Worm (Caenorhabditis elegans): ENCODE data around the gene lgc-9.

The lgc-9 gene

ce11 chrIV:3415383-3415782, at the start of gene lgc-9:
Gene lgc-9, plus strand, starts transcription at chrIV:3415683.
- TF ChIP-seq nfya-1 (tag; optimal IDR thresholded peaks at IDR 0.05) (no peak), npax-4 (tag; optimal IDR thresholded peaks at IDR 0.05) (no peak), sox-4 (tag; optimal IDR thresholded peaks at IDR 0.05) (no peak), elt-2 (tag; optimal IDR thresholded peaks at IDR 0.05) (no peak), nhr-11 (tag; optimal IDR thresholded peaks at IDR 0.05) (no peak), K09A11.1 (tag; optimal IDR thresholded peaks at IDR 0.05; ENCODE audit: insufficient read depth) (no peak), ceh-24 (tag; optimal IDR thresholded peaks at IDR 0.05) (no peak), madf-2 (tag; optimal IDR thresholded peaks at IDR 0.05) (no peak), ama-1 (optimal IDR thresholded peaks at IDR 0.05) (no peak)

DNA sequence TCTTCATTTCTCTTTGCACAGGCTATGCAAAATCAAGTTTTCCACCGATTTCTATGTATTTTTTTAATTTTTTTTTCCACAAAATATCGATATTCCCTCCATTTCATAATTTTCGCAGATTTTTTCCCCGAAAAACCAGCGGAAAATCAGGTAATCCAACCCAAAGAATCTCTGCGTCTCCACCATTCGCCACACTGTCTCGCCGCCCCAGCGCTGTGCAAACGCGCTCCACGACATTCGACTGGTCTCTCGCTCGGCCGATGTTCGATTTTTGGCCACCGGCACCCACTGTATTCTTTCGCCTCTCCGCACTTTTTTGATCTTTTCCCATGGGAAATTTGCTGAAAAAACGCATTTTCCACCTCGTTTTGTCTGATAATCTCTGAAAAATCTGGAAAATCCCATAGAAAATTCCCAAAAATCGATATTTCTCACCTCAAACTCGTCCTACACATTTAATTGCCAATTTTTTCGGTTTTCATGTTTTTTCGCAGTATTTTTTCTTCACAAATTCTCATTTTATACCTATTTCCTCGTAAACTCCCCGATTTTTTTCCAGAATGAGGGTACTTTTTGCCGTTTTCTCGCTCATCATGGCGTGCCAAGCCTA, 46.7 kb upstream of the lgc-9 start, which contains the start of gene vha-19:
Gene vha-19 (plus strand): TSS at position 560 of the 610 bp plus-strand sequence.
- TF ChIP-seq ceh-34 (tag; optimal IDR thresholded peaks at IDR 0.05) (peak; percentile 51), ceh-48 (tag; optimal IDR thresholded peaks at IDR 0.05) (peak; percentile 23), ets-4 (tag; optimal IDR thresholded peaks at IDR 0.05) (peak; percentile 14), ceh-2 (tag; optimal IDR thresholded peaks at IDR 0.05) (no peak), ttx-3 (tag; optimal IDR thresholded peaks at IDR 0.05) (no peak), pax-1 (tag; optimal IDR thresholded peaks at IDR 0.05) (no peak), hlh-30 (tag; optimal IDR thresholded peaks at IDR 0.05; ENCODE audit: insufficient read depth) (no peak)

DNA sequence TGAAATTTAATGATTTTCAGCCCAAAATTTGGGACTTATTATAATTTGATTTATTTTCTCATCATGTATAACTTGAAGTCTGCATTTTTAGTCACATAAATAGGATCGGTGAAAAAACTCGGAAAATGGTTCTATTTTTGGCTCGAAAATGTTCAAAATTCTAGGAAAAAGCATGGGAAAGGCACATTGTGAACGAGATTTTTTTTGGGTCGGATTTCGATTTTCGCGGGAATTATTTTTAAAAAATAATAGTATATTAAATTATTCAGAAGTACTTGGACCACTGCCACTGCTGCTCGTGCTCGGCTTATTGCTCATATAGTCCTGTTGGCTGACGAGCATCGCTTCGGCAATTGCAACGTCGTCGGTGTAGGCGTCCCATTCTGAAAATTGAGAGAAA, 42.1 kb upstream of the lgc-9 start:
- TF ChIP-seq pros-1 (tag; optimal IDR thresholded peaks at IDR 0.05) = no peak
- TF ChIP-seq zip-5 (tag; optimal IDR thresholded peaks at IDR 0.05) = no peak
- no peak for TF ChIP-seq fax-1 (tag; optimal IDR thresholded peaks at IDR 0.05)
- no peak for TF ChIP-seq ceh-14 (tag; optimal IDR thresholded peaks at IDR 0.05)
- TF ChIP-seq hlh-30 (tag; optimal IDR thresholded peaks at IDR 0.05; ENCODE audit: insufficient read depth) = no peak
- TF ChIP-seq ttx-3 (tag; optimal IDR thresholded peaks at IDR 0.05) = no peak
- TF ChIP-seq hlh-6 (tag; optimal IDR thresholded peaks at IDR 0.05) = no peak
- no peak for TF ChIP-seq ceh-34 (tag; optimal IDR thresholded peaks at IDR 0.05)
- no peak for TF ChIP-seq ref-2 (tag; optimal IDR thresholded peaks at IDR 0.05)
- TF ChIP-seq ceh-48 (tag; optimal IDR thresholded peaks at IDR 0.05) = no peak
- no peak for TF ChIP-seq ama-1 (optimal IDR thresholded peaks at IDR 0.05)
- no peak for TF ChIP-seq ceh-9 (tag; optimal IDR thresholded peaks at IDR 0.05)
- no peak for TF ChIP-seq hlh-8 (tag; optimal IDR thresholded peaks at IDR 0.05)
- TF ChIP-seq pha-4 (tag; optimal IDR thresholded peaks at IDR 0.05) = no peak
- TF ChIP-seq ets-4 (tag; optimal IDR thresholded peaks at IDR 0.05) = no peak
- no peak for TF ChIP-seq sdc-2 (tag; optimal IDR thresholded peaks at IDR 0.05)
- TF ChIP-seq C38D4.7 (GFP tag; optimal IDR thresholded peaks at IDR 0.05) = no peak

ce11 chrIV:3378080-3378804, 37.2 kb upstream of the lgc-9 start, which contains the start of gene otub-4:
Gene otub-4, minus strand, starts transcription at chrIV:3378130.
- TF ChIP-seq Y22D7AL.16 (tag; optimal IDR thresholded peaks at IDR 0.05) = no peak

ce11 chrIV:3382338-3382907, 33.1 kb upstream of the lgc-9 start, which contains the start of gene B0546.3:
Gene B0546.3, minus strand, starts transcription at chrIV:3382841.
- TF ChIP-seq ceh-24 (tag; optimal IDR thresholded peaks at IDR 0.05) (no peak), ceh-45 (GFP tag; IDR thresholded peaks at IDR 0.05) (no peak), tbx-7 (tag; optimal IDR thresholded peaks at IDR 0.05) (no peak), ceh-6 (GFP tag; optimal IDR thresholded peaks at IDR 0.05) (no peak), pag-3 (tag; optimal IDR thresholded peaks at IDR 0.05; ENCODE audit: borderline replicate concordance) (no peak), pat-9 (tag; optimal IDR thresholded peaks at IDR 0.05) (no peak), hlh-8 (tag; optimal IDR thresholded peaks at IDR 0.05) (no peak), K02D7.2 (tag; optimal IDR thresholded peaks at IDR 0.05) (no peak)

Data from whole organism, late embryonic.